Fruit fly (Drosophila melanogaster): Measurements from ENCODE around the gene Rox8.
A peak's percentile ranks its signal among the peaks of the same experiment; 100 is the strongest.

Gene Rox8

DNA sequence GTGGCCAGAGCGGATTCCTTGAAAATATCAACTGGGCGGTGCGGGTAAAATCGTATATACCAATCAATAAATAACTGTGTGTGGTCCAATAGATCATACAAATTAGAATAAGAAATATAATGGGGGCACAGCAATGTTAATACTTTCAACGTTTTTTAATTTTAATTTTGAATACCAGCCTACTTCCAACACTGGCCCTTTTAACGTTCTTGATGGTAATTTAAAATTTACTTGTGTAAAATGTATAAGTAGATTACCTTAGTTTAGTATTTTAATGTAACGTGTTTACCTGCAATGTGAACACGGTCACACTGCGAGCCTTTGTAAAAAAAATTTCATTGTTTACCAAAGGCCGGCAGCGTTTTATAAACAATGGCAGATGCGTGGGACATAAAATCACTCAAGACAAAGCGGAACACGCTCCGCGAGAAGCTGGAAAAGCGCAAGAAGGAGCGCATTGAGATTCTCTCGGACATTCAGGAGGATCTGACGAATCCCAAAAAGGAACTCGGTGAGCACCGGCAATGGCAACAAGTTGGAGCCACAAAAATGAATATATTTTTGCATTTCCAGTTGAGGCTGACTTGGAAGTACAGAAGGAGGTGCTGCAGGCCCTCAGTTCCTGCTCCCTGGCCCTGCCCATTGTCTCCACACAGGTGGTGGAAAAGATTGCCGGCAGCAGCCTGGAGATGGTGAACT is 16.1 kb downstream of the Rox8 start, which contains the start of the genes KrT95D and Mettl3 (continued):
- TF ChIP-seq CG14014 (GFP tag; IDR thresholded peaks at IDR 0.05) (no peak), Jarid2 (GFP tag; optimal IDR thresholded peaks at IDR 0.05) (no peak), D19A (tag; optimal IDR thresholded peaks at IDR 0.05) (no peak), CkIIα-i1 (GFP tag; IDR thresholded peaks at IDR 0.05) (no peak), wdn (GFP tag; IDR thresholded peaks at IDR 0.05) (no peak), H15 (GFP tag; IDR thresholded peaks at IDR 0.05) (no peak), Oaz (GFP tag; IDR thresholded peaks at IDR 0.05) (no peak), Hmx (GFP tag; optimal IDR thresholded peaks at IDR 0.05) (no peak), Meics (GFP tag; optimal IDR thresholded peaks at IDR 0.05) (no peak), kah (GFP tag; optimal IDR thresholded peaks at IDR 0.05) (peak; percentile 18), danr (GFP tag; IDR thresholded peaks at IDR 0.05) (no peak), inv (GFP tag; IDR thresholded peaks at IDR 0.05; ENCODE audit: partially characterized antibody) (no peak), CG6791 (GFP tag; IDR thresholded peaks at IDR 0.05; ENCODE audit: partially characterized antibody) (no peak), Ssrp (tag; optimal IDR thresholded peaks at IDR 0.05) (no peak), CG11696 (GFP tag; IDR thresholded peaks at IDR 0.05) (no peak), HmgZ (tag; optimal IDR thresholded peaks at IDR 0.05) (peak; percentile 35), CG11085 (GFP tag; IDR thresholded peaks at IDR 0.05) (no peak), sug (tag; optimal IDR thresholded peaks at IDR 0.05) (peak; percentile 22), pros (GFP tag; optimal IDR thresholded peaks at IDR 0.05) (no peak), croc (GFP tag; conservative IDR thresholded peaks at IDR 0.05) (no peak), CG18011 (GFP tag; optimal IDR thresholded peaks at IDR 0.05) (no peak), CG17385 (GFP tag; optimal IDR thresholded peaks at IDR 0.05) (no peak), Atf6 (GFP tag; IDR thresholded peaks at IDR 0.05) (no peak), CG14860 (GFP tag; IDR thresholded peaks at IDR 0.05; ENCODE audit: partially characterized antibody) (0 out of 3 replicates have a peak, but pooled peaks have one; percentile 35), CG8290 (GFP tag; optimal IDR thresholded peaks at IDR 0.05) (no peak), CG8290 (tag; optimal IDR thresholded peaks at IDR 0.05) (no peak), az2 (GFP tag; optimal IDR thresholded peaks at IDR 0.05) (no peak), Camta (GFP tag; optimal IDR thresholded peaks at IDR 0.05) (no peak), CG12942 (GFP tag; optimal IDR thresholded peaks at IDR 0.05) (no peak), CG8388 (GFP tag; optimal IDR thresholded peaks at IDR 0.05) (no peak), Atf-2 (GFP tag; optimal IDR thresholded peaks at IDR 0.05) (no peak), ind (GFP tag; optimal IDR thresholded peaks at IDR 0.05) (no peak), CG9727 (GFP tag; optimal IDR thresholded peaks at IDR 0.05) (no peak), CG17912 (GFP tag; optimal IDR thresholded peaks at IDR 0.05) (no peak), her (GFP tag; optimal IDR thresholded peaks at IDR 0.05) (no peak), CG7372 (GFP tag; IDR thresholded peaks at IDR 0.05) (no peak), repo (GFP tag; optimal IDR thresholded peaks at IDR 0.05) (no peak), disco-r (GFP tag; optimal IDR thresholded peaks at IDR 0.05) (no peak), dm (GFP tag; optimal IDR thresholded peaks at IDR 0.05) (no peak), Usf (GFP tag; optimal IDR thresholded peaks at IDR 0.05) (no peak), Hr51 (GFP tag; optimal IDR thresholded peaks at IDR 0.05) (no peak), CG6654 (GFP tag; optimal IDR thresholded peaks at IDR 0.05) (no peak), CG34376 (GFP tag; optimal IDR thresholded peaks at IDR 0.05) (no peak), cato (GFP tag; optimal IDR thresholded peaks at IDR 0.05; ENCODE audit: borderline replicate concordance) (no peak), Ets97D (GFP tag; optimal IDR thresholded peaks at IDR 0.05) (peak; percentile 77), CG15514 (GFP tag; optimal IDR thresholded peaks at IDR 0.05) (peak; percentile 59), Hsf (GFP tag; optimal IDR thresholded peaks at IDR 0.05) (peak; percentile 4), usp (GFP tag; optimal IDR thresholded peaks at IDR 0.05) (no peak), CG3065 (GFP tag; optimal IDR thresholded peaks at IDR 0.05) (peak; percentile 7), fd96Cb (tag; optimal IDR thresholded peaks at IDR 0.05) (no peak), bcd (GFP tag; optimal IDR thresholded peaks at IDR 0.05) (peak; percentile 2)

All from whole organism, embryonic.